Worm (Caenorhabditis elegans) whole organism, L2 larva: ENCODE data around the gene E02H4.4.

ENCODE experiments used
- C34F6.9 ChIP-seq: fragments of 150-350 bp; optimal IDR thresholded peaks from 2 replicates; lab custom pipeline; 2014; ENCODE audit warnings: missing biosample characterization, missing genetic modification characterization
- ama-1 ChIP-seq: fragments of 150-350 bp; optimal IDR thresholded peaks from 2 replicates; lab custom pipeline; 2018; ENCODE audit warnings: inconsistent platforms
- lin-13 ChIP-seq: fragments of 150-350 bp; optimal IDR thresholded peaks from 2 replicates; lab custom pipeline; 2014; ENCODE audit warnings: missing biosample characterization, missing genetic modification reagents, missing genetic modification characterization
- nhr-129 ChIP-seq: fragments of 150-350 bp; optimal IDR thresholded peaks from 2 replicates; lab custom pipeline; 2014; ENCODE audit warnings: missing biosample characterization, missing genetic modification characterization
- nhr-21 ChIP-seq: fragments of 150-350 bp; optimal IDR thresholded peaks from 2 replicates; lab custom pipeline; 2014; ENCODE audit warnings: missing biosample characterization, missing genetic modification characterization
- unc-39 ChIP-seq: fragments of 150-350 bp; optimal IDR thresholded peaks from 2 replicates; lab custom pipeline; 2014; ENCODE audit warnings: missing biosample characterization, missing genetic modification characterization
- unc-62 ChIP-seq: fragments of 150-350 bp; optimal IDR thresholded peaks from 2 replicates; lab custom pipeline; 2014; ENCODE audit warnings: missing biosample characterization, missing genetic modification reagents, missing genetic modification characterization
- zag-1 ChIP-seq: fragments of 150-350 bp; optimal IDR thresholded peaks from 2 replicates; lab custom pipeline; 2014; ENCODE audit warnings: missing biosample characterization, missing genetic modification characterization

- TF ChIP-seq nhr-21, result no peak
- TF ChIP-seq nhr-129 (tag; lab: Kevin White, UChicago), result no peak
- no peak for TF ChIP-seq lin-13 (GFP tag; lab: Kevin White, UChicago)
- no peak for TF ChIP-seq unc-62
- no peak for TF ChIP-seq unc-39 (tag; lab: Kevin White, UChicago)
- TF ChIP-seq ama-1, result no peak
- no peak for TF ChIP-seq zag-1
- TF ChIP-seq C34F6.9, result no peak
Measured at ce11 chrX:14252042-14252441, 5.7 kb upstream of the E02H4.4 start, which contains the start of gene E02H4.6.
